Fruit fly (Drosophila melanogaster): ENCODE measurements around the gene kmr.

dm6 chr3R:13804971-13805603 is 90.1 kb downstream of the kmr start:
- TF ChIP-seq psq (optimal IDR thresholded peaks at IDR 0.05) (no peak), pan (optimal IDR thresholded peaks at IDR 0.05) (no peak)
